Fruit fly (Drosophila melanogaster) whole organism, embryonic: ENCODE results near the gene Cow.

Source experiments
- Abd-B ChIP-seq: fragments of 200-800 bp; sonication (Bioruptor generic); optimal IDR thresholded peaks from 2 replicates; lab custom pipeline; 2018; ENCODE audit warnings: missing biosample characterization, mild to moderate bottlenecking, missing genetic modification characterization, moderate library complexity
- Antp ChIP-seq: fragments of 200-800 bp; sonication (Bioruptor generic); optimal IDR thresholded peaks from 3 replicates; lab custom pipeline; 2016; ENCODE audit warnings: missing biosample characterization, missing genetic modification characterization
- CG12104 ChIP-seq: fragments of 200-800 bp; sonication (Bioruptor generic); optimal IDR thresholded peaks from 3 replicates; lab custom pipeline; 2016; ENCODE audit warnings: missing biosample characterization, missing genetic modification characterization
- CG12659 ChIP-seq: fragments of 200-800 bp; sonication (Bioruptor generic); optimal IDR thresholded peaks from 3 replicates; lab custom pipeline; 2017; ENCODE audit warnings: mild to moderate bottlenecking, missing biosample characterization, missing genetic modification reagents, missing genetic modification characterization
- CG12769 ChIP-seq: fragments of 200-800 bp; sonication (Bioruptor generic); optimal IDR thresholded peaks from 2 replicates; lab custom pipeline; 2019; ENCODE audit warnings: missing biosample characterization, mild to moderate bottlenecking, missing genetic modification characterization, moderate library complexity
- CG13424 ChIP-seq: fragments of 200-800 bp; sonication (Bioruptor generic); optimal IDR thresholded peaks from 2 replicates; lab custom pipeline; 2019; ENCODE audit warnings: missing biosample characterization, mild to moderate bottlenecking, missing genetic modification characterization, moderate library complexity
- CG15073 ChIP-seq: fragments of 200-800 bp; sonication (Bioruptor generic); optimal IDR thresholded peaks from 2 replicates; lab custom pipeline; 2016; ENCODE audit warnings: missing biosample characterization, missing genetic modification characterization
- CG15514 ChIP-seq: fragments of 200-800 bp; sonication (Bioruptor generic); optimal IDR thresholded peaks from 3 replicates; lab custom pipeline; 2017; ENCODE audit warnings: missing biosample characterization, missing genetic modification characterization, mild to moderate bottlenecking, moderate library complexity, missing genetic modification reagents
- CG17361 ChIP-seq: fragments of 200-800 bp; sonication (Bioruptor generic); IDR thresholded peaks from 3 replicates; pipeline ENCODE4 v1.3.6; 2022; ENCODE audit warnings: missing biosample characterization, missing genetic modification characterization
- CG17568 ChIP-seq: fragments of 200-800 bp; sonication (Bioruptor generic); optimal IDR thresholded peaks from 2 replicates; lab custom pipeline; 2018; ENCODE audit warnings: missing biosample characterization, mild to moderate bottlenecking, missing genetic modification characterization, moderate library complexity
- CG1832 ChIP-seq: fragments of 200-800 bp; sonication (Bioruptor generic); optimal IDR thresholded peaks from 2 replicates; lab custom pipeline; 2017; ENCODE audit warnings: missing biosample characterization, mild to moderate bottlenecking, missing genetic modification characterization, inconsistent platforms
- CG2120 ChIP-seq: fragments of 200-800 bp; sonication (Bioruptor generic); optimal IDR thresholded peaks from 3 replicates; lab custom pipeline; 2016; ENCODE audit warnings: missing biosample characterization, missing genetic modification characterization
- CG4707 ChIP-seq: fragments of 200-800 bp; sonication (Bioruptor generic); optimal IDR thresholded peaks from 2 replicates; lab custom pipeline; 2018; ENCODE audit warnings: missing biosample characterization, mild to moderate bottlenecking, missing genetic modification characterization, moderate library complexity
- CG6654 ChIP-seq: fragments of 200-800 bp; sonication (Bioruptor generic); optimal IDR thresholded peaks from 2 replicates; lab custom pipeline; 2017; ENCODE audit warnings: missing biosample characterization, mild to moderate bottlenecking, missing genetic modification characterization
- CG6689 ChIP-seq: fragments of 200-800 bp; sonication (Bioruptor generic); IDR thresholded peaks from 2 replicates; pipeline ENCODE4 v1.3.6; 2022; ENCODE audit warnings: missing biosample characterization, missing genetic modification characterization
- CG7357 ChIP-seq: fragments of 200-800 bp; sonication (Bioruptor generic); IDR thresholded peaks from 3 replicates; pipeline ENCODE4 v1.3.6; 2022; ENCODE audit warnings: missing biosample characterization, missing genetic modification characterization
- CG7556 ChIP-seq: fragments of 200-800 bp; sonication (Bioruptor generic); optimal IDR thresholded peaks from 2 replicates; lab custom pipeline; 2017; ENCODE audit warnings: missing biosample characterization, mild to moderate bottlenecking, missing genetic modification characterization
- CG7745 ChIP-seq: fragments of 200-800 bp; sonication (Bioruptor generic); optimal IDR thresholded peaks from 2 replicates; lab custom pipeline; 2018; ENCODE audit warnings: missing biosample characterization, mild to moderate bottlenecking, missing genetic modification characterization, moderate library complexity
- CG8089 ChIP-seq: fragments of 200-800 bp; sonication (Bioruptor generic); optimal IDR thresholded peaks from 3 replicates; lab custom pipeline; 2016; ENCODE audit warnings: missing biosample characterization, missing genetic modification characterization
- CHES-1-like ChIP-seq: fragments of 200-800 bp; sonication (Bioruptor generic); optimal IDR thresholded peaks from 2 replicates; lab custom pipeline; 2016; ENCODE audit warnings: missing biosample characterization, missing genetic modification characterization
- Chrac-16 ChIP-seq: fragments of 200-800 bp; sonication (Bioruptor generic); optimal IDR thresholded peaks from 3 replicates; lab custom pipeline; 2016; ENCODE audit warnings: missing biosample characterization, missing genetic modification characterization
- Dll ChIP-seq: fragments of 200-800 bp; sonication (Bioruptor generic); IDR thresholded peaks from 4 replicates; pipeline ENCODE4 v1.3.6; 2022; ENCODE audit warnings: missing biosample characterization, missing genetic modification characterization; ENCODE audit not compliant: partially characterized antibody
- HmgD ChIP-seq: fragments of 200-800 bp; sonication (Bioruptor generic); optimal IDR thresholded peaks from 3 replicates; lab custom pipeline; 2016; ENCODE audit warnings: missing biosample characterization, missing genetic modification characterization
- Hmx ChIP-seq: fragments of 200-800 bp; sonication (Bioruptor generic); optimal IDR thresholded peaks from 2 replicates; lab custom pipeline; 2016; ENCODE audit warnings: missing biosample characterization, missing genetic modification characterization
- Lhr ChIP-seq: fragments of 200-800 bp; sonication (Bioruptor generic); optimal IDR thresholded peaks from 3 replicates; lab custom pipeline; 2017; ENCODE audit warnings: mild to moderate bottlenecking, missing biosample characterization, missing genetic modification reagents, missing genetic modification characterization
- MBD-R2 ChIP-seq: fragments of 200-800 bp; sonication (Bioruptor generic); IDR thresholded peaks from 2 replicates; pipeline ENCODE4 v1.3.6; 2022; ENCODE audit warnings: missing biosample characterization, missing genetic modification characterization
- MESR4 ChIP-seq: fragments of 200-800 bp; sonication (Bioruptor generic); optimal IDR thresholded peaks from 2 replicates; lab custom pipeline; 2018; ENCODE audit warnings: missing biosample characterization, mild to moderate bottlenecking, missing genetic modification characterization, moderate library complexity
- Mrtf ChIP-seq: fragments of 200-800 bp; sonication (Bioruptor generic); IDR thresholded peaks from 3 replicates; pipeline ENCODE4 v1.3.6; 2022; ENCODE audit warnings: missing biosample characterization, missing genetic modification characterization
- Myb ChIP-seq: fragments of 200-800 bp; sonication (Bioruptor generic); optimal IDR thresholded peaks from 2 replicates; lab custom pipeline; 2016; ENCODE audit warnings: missing biosample characterization, missing genetic modification characterization
- Sry-β ChIP-seq: fragments of 200-800 bp; sonication (Bioruptor generic); optimal IDR thresholded peaks from 2 replicates; lab custom pipeline; 2018; ENCODE audit warnings: missing biosample characterization, mild to moderate bottlenecking, missing genetic modification characterization, moderate library complexity
- ab ChIP-seq: fragments of 200-800 bp; sonication (Bioruptor generic); optimal IDR thresholded peaks from 2 replicates; lab custom pipeline; 2016; ENCODE audit warnings: missing biosample characterization, missing genetic modification characterization
- br ChIP-seq: fragments of >200 bp; optimal IDR thresholded peaks from 2 replicates; lab custom pipeline; 2017
- crol ChIP-seq: fragments of 200-800 bp; sonication (Bioruptor generic); IDR thresholded peaks from 2 replicates; pipeline ENCODE4 v1.3.6; 2022; ENCODE audit warnings: missing biosample characterization, missing genetic modification characterization
- da ChIP-seq: fragments of 200-800 bp; sonication (Bioruptor generic); optimal IDR thresholded peaks from 2 replicates; lab custom pipeline; 2016; ENCODE audit warnings: missing biosample characterization, missing genetic modification characterization
- exex ChIP-seq: fragments of 200-800 bp; sonication (Bioruptor generic); optimal IDR thresholded peaks from 4 replicates; lab custom pipeline; 2018; ENCODE audit warnings: missing biosample characterization, mild to moderate bottlenecking, missing genetic modification characterization, moderate library complexity
- fru ChIP-seq: fragments of >200 bp; optimal IDR thresholded peaks from 2 replicates; lab custom pipeline; 2017
- jumu ChIP-seq: fragments of 200-800 bp; sonication (Bioruptor generic); optimal IDR thresholded peaks from 3 replicates; lab custom pipeline; 2016; ENCODE audit warnings: missing biosample characterization, missing genetic modification characterization
- klu ChIP-seq: fragments of 200-800 bp; sonication (Bioruptor generic); IDR thresholded peaks from 2 replicates; pipeline ENCODE4 v1.3.6; 2022; ENCODE audit warnings: missing biosample characterization, missing genetic modification characterization
- knrl ChIP-seq: fragments of 200-800 bp; sonication (Bioruptor generic); IDR thresholded peaks from 3 replicates; pipeline ENCODE4 v1.3.6; 2022; ENCODE audit warnings: missing biosample characterization, missing genetic modification characterization; ENCODE audit not compliant: partially characterized antibody
- lilli ChIP-seq: fragments of 200-800 bp; sonication (Bioruptor generic); optimal IDR thresholded peaks from 3 replicates; lab custom pipeline; 2016; ENCODE audit warnings: missing biosample characterization, missing genetic modification characterization
- lola ChIP-seq, 3 experiments: fragments of >200 bp in 2 of 3; fragments of 200-800 bp in 1 of 3; sonication (Bioruptor generic) in 1 of 3; optimal IDR thresholded peaks; 2 replicates each; lab custom pipeline; 2017 to 2019; ENCODE audit warnings: missing biosample characterization in 3 of 3, missing genetic modification characterization in 3 of 3, mild to moderate bottlenecking in 1 of 3, moderate library complexity in 1 of 3
- mirr ChIP-seq: fragments of 200-800 bp; sonication (Bioruptor generic); optimal IDR thresholded peaks from 3 replicates; lab custom pipeline; 2018; ENCODE audit warnings: missing biosample characterization, mild to moderate bottlenecking, missing genetic modification characterization
- pfk ChIP-seq: fragments of 200-800 bp; sonication (Bioruptor generic); optimal IDR thresholded peaks from 2 replicates; lab custom pipeline; 2018; ENCODE audit warnings: missing biosample characterization, mild to moderate bottlenecking, missing genetic modification characterization, moderate library complexity
- pzg ChIP-seq: fragments of 200-800 bp; sonication (Bioruptor generic); optimal IDR thresholded peaks from 3 replicates; lab custom pipeline; 2018; ENCODE audit warnings: missing biosample characterization, mild to moderate bottlenecking, missing genetic modification characterization, moderate library complexity
- sd ChIP-seq: fragments of 200-800 bp; sonication (Bioruptor generic); optimal IDR thresholded peaks from 3 replicates; lab custom pipeline; 2018; ENCODE audit warnings: missing biosample characterization, mild to moderate bottlenecking, missing genetic modification characterization, moderate library complexity
- slp2 ChIP-seq: fragments of 200-800 bp; sonication (Bioruptor generic); optimal IDR thresholded peaks from 2 replicates; lab custom pipeline; 2016; ENCODE audit warnings: missing biosample characterization, missing genetic modification characterization
- so ChIP-seq: fragments of 200-800 bp; sonication (Bioruptor generic); IDR thresholded peaks from 3 replicates; pipeline ENCODE4 v1.3.6; 2022; ENCODE audit warnings: missing biosample characterization, missing genetic modification characterization
- unpg ChIP-seq: fragments of 200-800 bp; sonication (Bioruptor generic); optimal IDR thresholded peaks from 3 replicates; lab custom pipeline; 2018; ENCODE audit warnings: missing biosample characterization, mild to moderate bottlenecking, missing genetic modification characterization, moderate library complexity
- usp ChIP-seq: fragments of >200 bp; optimal IDR thresholded peaks from 2 replicates; lab custom pipeline; 2017; ENCODE audit warnings: missing biosample characterization, missing genetic modification characterization
- vvl ChIP-seq: fragments of 200-800 bp; sonication (Bioruptor generic); IDR thresholded peaks from 2 replicates; pipeline ENCODE4 v1.3.6; 2022; ENCODE audit warnings: missing biosample characterization, missing genetic modification characterization
- wek ChIP-seq: fragments of 200-800 bp; sonication (Bioruptor generic); optimal IDR thresholded peaks from 3 replicates; lab custom pipeline; 2018; ENCODE audit warnings: missing biosample characterization, mild to moderate bottlenecking, missing genetic modification characterization, moderate library complexity

The Cow gene

dm6 chr3R:23053936-23054335, 58.6 kb downstream of the Cow start, which contains the start of gene p53 (continued):
- peak; percentile 42; the same call in 1 of the 2 replicates for TF ChIP-seq klu
- peak; percentile 43 for TF ChIP-seq CG2120 (GFP tag; lab: Kevin White, UChicago)
- no peak for TF ChIP-seq CG17568 (GFP tag; lab: Kevin White, UChicago)
- peak; percentile 52 for TF ChIP-seq CG6654
- no peak for TF ChIP-seq CG15073
- peak; percentile 81 for TF ChIP-seq HmgD (GFP tag; lab: Kevin White, UChicago)
- peak in 1 of 3 experiments; percentile 45 for TF ChIP-seq lola (GFP tag; optimal IDR thresholded peaks at IDR 0.05; lab: Kevin White, UChicago)
- TF ChIP-seq MESR4 (GFP tag; lab: Kevin White, UChicago) = peak; percentile 18
- TF ChIP-seq usp (GFP tag; lab: Kevin White, UChicago) = no peak
- no peak for TF ChIP-seq Hmx (GFP tag; lab: Kevin White, UChicago)
- TF ChIP-seq CG7556 (GFP tag; lab: Kevin White, UChicago) = peak; percentile 33
- peak; percentile 71 for TF ChIP-seq pzg (GFP tag; lab: Kevin White, UChicago)
- TF ChIP-seq slp2 (GFP tag; lab: Kevin White, UChicago) = peak; percentile 64
- TF ChIP-seq CG4707 (GFP tag; lab: Kevin White, UChicago) = peak; percentile 77
- peak; percentile 73 for TF ChIP-seq CG12659
- peak; percentile 74; the same call in 2 of the 3 replicates for TF ChIP-seq knrl (GFP tag; lab: Robert Waterston, UW)
- TF ChIP-seq Mrtf (GFP tag; lab: Robert Waterston, UW) = peak; percentile 42; the same call in 1 of the 3 replicates
- TF ChIP-seq Chrac-16 (GFP tag; lab: Kevin White, UChicago) = peak; percentile 15
- peak; percentile 37 for TF ChIP-seq pfk
- peak; percentile 61 for TF ChIP-seq Abd-B (GFP tag; lab: Kevin White, UChicago)
- TF ChIP-seq exex (tag; lab: Kevin White, UChicago) = peak; percentile 32
- peak; percentile 79 for TF ChIP-seq vvl (GFP tag; lab: Robert Waterston, UW)
- peak; percentile 13 for TF ChIP-seq Antp
- TF ChIP-seq unpg (GFP tag; lab: Kevin White, UChicago) = peak; percentile 67
- TF ChIP-seq CG12769 = no peak
- peak; percentile 64; the same call in 2 of the 3 replicates for TF ChIP-seq CG17361 (GFP tag; lab: Robert Waterston, UW)
- TF ChIP-seq CG7745 (tag; lab: Kevin White, UChicago) = no peak
- peak; percentile 33 for TF ChIP-seq CG13424 (tag; lab: Kevin White, UChicago)
- peak; percentile 28 for TF ChIP-seq da (GFP tag; lab: Kevin White, UChicago)
- TF ChIP-seq mirr (GFP tag; lab: Kevin White, UChicago) = peak; percentile 73
- 0 out of 2 replicates have a peak, but pooled peaks have one; percentile 41 for TF ChIP-seq CG6689 (GFP tag; lab: Robert Waterston, UW)
- TF ChIP-seq CG12104 (GFP tag; lab: Kevin White, UChicago) = peak; percentile 67
- TF ChIP-seq so (GFP tag; lab: Robert Waterston, UW) = no peak
- TF ChIP-seq fru = no peak
- peak; percentile 4 for TF ChIP-seq sd (tag; lab: Kevin White, UChicago)
- TF ChIP-seq br (lab: Kevin White, UChicago) = no peak
- peak; percentile 56 for TF ChIP-seq Myb (GFP tag; lab: Kevin White, UChicago)
- TF ChIP-seq CG1832 (GFP tag; lab: Kevin White, UChicago) = no peak
- TF ChIP-seq jumu = no peak
- no peak for TF ChIP-seq crol (GFP tag; lab: Robert Waterston, UW)
- TF ChIP-seq wek (GFP tag; lab: Kevin White, UChicago) = peak; percentile 81
- peak; percentile 68 for TF ChIP-seq CHES-1-like (GFP tag; lab: Kevin White, UChicago)
- TF ChIP-seq Lhr (GFP tag; lab: Kevin White, UChicago) = peak; percentile 63
- no peak for TF ChIP-seq CG7357
- no peak for TF ChIP-seq ab (GFP tag; lab: Kevin White, UChicago)
- peak; percentile 47 for TF ChIP-seq lilli (GFP tag; lab: Kevin White, UChicago)
- peak; percentile 56 for TF ChIP-seq MBD-R2 (GFP tag; lab: Robert Waterston, UW)
- TF ChIP-seq Dll (GFP tag; lab: Robert Waterston, UW) = peak; percentile 71
- TF ChIP-seq CG15514 (GFP tag; lab: Kevin White, UChicago) = peak; percentile 87
- TF ChIP-seq CG8089 (GFP tag; lab: Kevin White, UChicago) = peak; percentile 70
- peak; percentile 36 for TF ChIP-seq Sry-β (GFP tag; lab: Kevin White, UChicago)
